Worm (Caenorhabditis elegans) whole organism, young adult: Measurements from ENCODE around the gene Y19D2B.1.

Experiments
- C17E4.6 ChIP-seq: fragments of 200-800 bp; sonication (Bioruptor generic); IDR thresholded peaks from 2 replicates; pipeline ENCODE4 v1.3.6; 2022; ENCODE audit warnings: missing genetic modification reagents, missing genetic modification characterization, missing compliant biosample characterization
- F10E7.11 ChIP-seq: sonication (generic microtip); optimal IDR thresholded peaks from 2 replicates; lab custom pipeline; 2017; ENCODE audit warnings: mild to moderate bottlenecking, missing genetic modification characterization, moderate library complexity, missing compliant biosample characterization
- F22D6.2 ChIP-seq: sonication (generic microtip); optimal IDR thresholded peaks from 2 replicates; lab custom pipeline; 2016; ENCODE audit warnings: mild to moderate bottlenecking, missing genetic modification characterization, missing compliant biosample characterization
- F23B12.7 ChIP-seq: sonication (generic microtip); optimal IDR thresholded peaks from 2 replicates; lab custom pipeline; 2017; ENCODE audit warnings: missing genetic modification characterization, mild to moderate bottlenecking, missing compliant biosample characterization, antibody characterized with exemption, moderate library complexity; ENCODE audit not compliant: insufficient read depth
- F33H1.4 ChIP-seq: fragments of 200-800 bp; sonication (Bioruptor generic); IDR thresholded peaks from 2 replicates; pipeline ENCODE4 v1.3.6; 2022; ENCODE audit warnings: missing genetic modification reagents, missing genetic modification characterization, missing compliant biosample characterization
- F37B4.10 ChIP-seq: fragments of 200-800 bp; sonication (Bioruptor generic); IDR thresholded peaks from 2 replicates; pipeline ENCODE4 v1.3.6; 2022; ENCODE audit warnings: missing genetic modification characterization, missing compliant biosample characterization
- F49E8.2 ChIP-seq: sonication (generic microtip); optimal IDR thresholded peaks from 3 replicates; lab custom pipeline; 2017; ENCODE audit warnings: missing genetic modification characterization, mild to moderate bottlenecking, missing compliant biosample characterization, antibody characterized with exemption, moderate library complexity; ENCODE audit not compliant: insufficient read depth
- F55B11.4 ChIP-seq: sonication (generic microtip); optimal IDR thresholded peaks from 2 replicates; lab custom pipeline; 2016; ENCODE audit warnings: missing compliant biosample characterization, missing genetic modification characterization, borderline replicate concordance; ENCODE audit not compliant: insufficient read depth
- F57C9.4 ChIP-seq: sonication (generic microtip); optimal IDR thresholded peaks from 2 replicates; lab custom pipeline; 2017; ENCODE audit warnings: mild to moderate bottlenecking, missing genetic modification characterization, missing compliant biosample characterization
- T26A5.8 ChIP-seq: sonication (generic microtip); optimal IDR thresholded peaks from 2 replicates; lab custom pipeline; 2016; ENCODE audit warnings: missing genetic modification characterization, missing compliant biosample characterization
- Y79H2A.3 ChIP-seq: fragments of 200-800 bp; sonication (Bioruptor generic); conservative IDR thresholded peaks from 2 replicates; pipeline ENCODE4 v1.3.6; 2022; ENCODE audit warnings: missing genetic modification reagents, missing genetic modification characterization, missing compliant biosample characterization
- akir-1 ChIP-seq: fragments of 200-800 bp; sonication (Bioruptor generic); optimal IDR thresholded peaks from 2 replicates; lab custom pipeline; 2018; ENCODE audit warnings: mild to moderate bottlenecking, missing genetic modification characterization, moderate library complexity, missing compliant biosample characterization
- attf-3 ChIP-seq: fragments of 200-800 bp; sonication (Bioruptor generic); conservative IDR thresholded peaks from 2 replicates; pipeline ENCODE4 v1.3.6; 2022; ENCODE audit warnings: missing genetic modification reagents, missing genetic modification characterization, missing compliant biosample characterization
- attf-5 ChIP-seq: fragments of 200-800 bp; sonication (Bioruptor generic); optimal IDR thresholded peaks from 2 replicates; lab custom pipeline; 2018; ENCODE audit warnings: mild to moderate bottlenecking, missing genetic modification characterization, missing compliant biosample characterization
- ceh-100 ChIP-seq: fragments of 200-800 bp; sonication (Bioruptor generic); IDR thresholded peaks from 2 replicates; pipeline ENCODE4 v1.3.6; 2022; ENCODE audit warnings: missing genetic modification reagents, missing genetic modification characterization, missing compliant biosample characterization
- ceh-40 ChIP-seq: fragments of 200-800 bp; sonication (Bioruptor generic); IDR thresholded peaks from 2 replicates; pipeline ENCODE4 v1.3.6; 2022; ENCODE audit warnings: missing genetic modification characterization, missing compliant biosample characterization
- ceh-58 ChIP-seq: fragments of 200-800 bp; sonication (Bioruptor generic); IDR thresholded peaks from 2 replicates; pipeline ENCODE4 v1.3.6; 2022; ENCODE audit warnings: missing genetic modification characterization, missing compliant biosample characterization
- ceh-91 ChIP-seq: fragments of 200-800 bp; sonication (Bioruptor generic); IDR thresholded peaks from 2 replicates; pipeline ENCODE4 v1.3.6; 2022; ENCODE audit warnings: missing genetic modification reagents, missing genetic modification characterization, missing compliant biosample characterization
- dpl-1 ChIP-seq: fragments of 150-350 bp; optimal IDR thresholded peaks from 2 replicates; lab custom pipeline; 2014; ENCODE audit warnings: missing biosample characterization, missing genetic modification reagents, missing genetic modification characterization
- egl-44 ChIP-seq: fragments of 200-800 bp; sonication (Bioruptor generic); IDR thresholded peaks from 2 replicates; pipeline ENCODE4 v1.3.6; 2022; ENCODE audit warnings: missing genetic modification reagents, missing genetic modification characterization, missing compliant biosample characterization
- him-1 ChIP-seq: sonication (generic microtip); optimal IDR thresholded peaks from 2 replicates; lab custom pipeline; 2016; ENCODE audit warnings: missing genotype, missing genetic modification reagents, missing genetic modification characterization, missing compliant biosample characterization
- let-607 ChIP-seq, 2 experiments: fragments of 200-800 bp in 1 of 2; sonication (Bioruptor generic) in 1 of 2; sonication (generic microtip) in 1 of 2; optimal IDR thresholded peaks; 2 replicates each; lab custom pipeline; 2016 to 2018; ENCODE audit warnings: mild to moderate bottlenecking in 2 of 2, missing compliant biosample characterization in 2 of 2, missing genetic modification characterization in 2 of 2, moderate library complexity in 2 of 2, missing genotype in 1 of 2
- lin-40 ChIP-seq: sonication (generic microtip); optimal IDR thresholded peaks from 2 replicates; lab custom pipeline; 2016; ENCODE audit warnings: missing genetic modification characterization, mild to moderate bottlenecking, missing compliant biosample characterization, missing genotype, missing genetic modification reagents
- lsl-1 ChIP-seq: fragments of 200-800 bp; sonication (Bioruptor generic); optimal IDR thresholded peaks from 2 replicates; lab custom pipeline; 2018; ENCODE audit warnings: mild to moderate bottlenecking, missing genetic modification characterization, moderate library complexity, missing compliant biosample characterization
- madf-3 ChIP-seq: fragments of 200-800 bp; sonication (Bioruptor generic); IDR thresholded peaks from 2 replicates; pipeline ENCODE4 v1.3.6; 2022; ENCODE audit warnings: missing genetic modification reagents, missing genetic modification characterization, missing compliant biosample characterization
- mcd-1 ChIP-seq: fragments of 200-800 bp; sonication (Bioruptor generic); IDR thresholded peaks from 2 replicates; pipeline ENCODE4 v1.3.6; 2022; ENCODE audit warnings: missing genetic modification reagents, missing genetic modification characterization, missing compliant biosample characterization
- nfya-1 ChIP-seq: sonication (generic microtip); optimal IDR thresholded peaks from 2 replicates; lab custom pipeline; 2017; ENCODE audit warnings: antibody characterized with exemption, missing compliant biosample characterization, missing genetic modification characterization, borderline replicate concordance; ENCODE audit not compliant: insufficient read depth
- nfya-2 ChIP-seq: fragments of 200-800 bp; sonication (Bioruptor generic); IDR thresholded peaks from 2 replicates; pipeline ENCODE4 v1.3.6; 2022; ENCODE audit warnings: missing genetic modification reagents, missing genetic modification characterization, missing compliant biosample characterization
- nfyb-1 ChIP-seq: fragments of 200-800 bp; sonication (Bioruptor generic); IDR thresholded peaks from 2 replicates; pipeline ENCODE4 v1.3.6; 2022; ENCODE audit warnings: missing genetic modification reagents, missing genetic modification characterization, missing compliant biosample characterization
- nhr-80 ChIP-seq: sonication (generic microtip); optimal IDR thresholded peaks from 2 replicates; lab custom pipeline; 2016; ENCODE audit warnings: missing genetic modification characterization, missing compliant biosample characterization
- pha-4 ChIP-seq: fragments of 150-350 bp; sonication (generic microtip); optimal IDR thresholded peaks from 2 replicates; lab custom pipeline; 2014; ENCODE audit warnings: missing biosample characterization, missing genetic modification reagents, missing genetic modification characterization
- rcor-1 ChIP-seq: fragments of 200-800 bp; sonication (Bioruptor generic); IDR thresholded peaks from 2 replicates; pipeline ENCODE4 v1.3.6; 2022; ENCODE audit warnings: missing genetic modification reagents, missing genetic modification characterization, missing compliant biosample characterization
- rec-8 ChIP-seq, 2 experiments: sonication (generic microtip); optimal IDR thresholded peaks; 2 replicates each; lab custom pipeline; 2016; ENCODE audit warnings: mild to moderate bottlenecking in 2 of 2, missing genetic modification characterization in 2 of 2, missing genetic modification reagents in 2 of 2, missing genotype in 2 of 2, missing biosample characterization in 1 of 2, missing compliant biosample characterization in 1 of 2, moderate library complexity in 1 of 2
- rpc-1 ChIP-seq, 2 experiments: fragments of 150-350 bp in 1 of 2; sonication (generic microtip) in 1 of 2; optimal IDR thresholded peaks; 2 replicates each; lab custom pipeline; 2014 to 2018; ENCODE audit warnings: missing biosample characterization in 1 of 2, missing genetic modification characterization in 1 of 2, missing genetic modification reagents in 1 of 2, missing genotype in 1 of 2
- sea-2 ChIP-seq: fragments of 200-800 bp; sonication (Bioruptor generic); IDR thresholded peaks from 2 replicates; pipeline ENCODE4 v1.3.6; 2022; ENCODE audit warnings: missing genetic modification characterization, missing compliant biosample characterization
- snpc-3.4 ChIP-seq: sonication (generic microtip); optimal IDR thresholded peaks from 2 replicates; lab custom pipeline; 2017; ENCODE audit warnings: missing genetic modification characterization, mild to moderate bottlenecking, missing compliant biosample characterization, antibody characterized with exemption, moderate library complexity, missing genotype, missing genetic modification reagents
- tbp1 ChIP-seq: fragments of 200-800 bp; sonication (Bioruptor generic); optimal IDR thresholded peaks from 2 replicates; lab custom pipeline; 2018; ENCODE audit warnings: mild to moderate bottlenecking, missing genetic modification characterization, missing compliant biosample characterization
- zfh-2 ChIP-seq: fragments of 200-800 bp; sonication (Bioruptor generic); conservative IDR thresholded peaks from 2 replicates; pipeline ENCODE4 v1.3.6; 2022; ENCODE audit warnings: missing genetic modification reagents, missing genetic modification characterization, missing compliant biosample characterization
- zim-3 ChIP-seq: sonication (generic microtip); optimal IDR thresholded peaks from 2 replicates; lab custom pipeline; 2017; ENCODE audit warnings: mild to moderate bottlenecking, missing genetic modification characterization, moderate library complexity, missing compliant biosample characterization
- ztf-18 ChIP-seq: sonication (generic microtip); optimal IDR thresholded peaks from 2 replicates; lab custom pipeline; 2016; ENCODE audit warnings: missing genotype, mild to moderate bottlenecking, missing genetic modification characterization, missing compliant biosample characterization
- ztf-26 ChIP-seq: sonication (generic microtip); optimal IDR thresholded peaks from 2 replicates; lab custom pipeline; 2017; ENCODE audit warnings: missing genetic modification characterization, missing compliant biosample characterization
- ztf-6 ChIP-seq: fragments of 200-800 bp; sonication (Bioruptor generic); IDR thresholded peaks from 2 replicates; pipeline ENCODE4 v1.3.6; 2022; ENCODE audit warnings: missing genetic modification reagents, missing genetic modification characterization, missing compliant biosample characterization

Gene Y19D2B.1

DNA sequence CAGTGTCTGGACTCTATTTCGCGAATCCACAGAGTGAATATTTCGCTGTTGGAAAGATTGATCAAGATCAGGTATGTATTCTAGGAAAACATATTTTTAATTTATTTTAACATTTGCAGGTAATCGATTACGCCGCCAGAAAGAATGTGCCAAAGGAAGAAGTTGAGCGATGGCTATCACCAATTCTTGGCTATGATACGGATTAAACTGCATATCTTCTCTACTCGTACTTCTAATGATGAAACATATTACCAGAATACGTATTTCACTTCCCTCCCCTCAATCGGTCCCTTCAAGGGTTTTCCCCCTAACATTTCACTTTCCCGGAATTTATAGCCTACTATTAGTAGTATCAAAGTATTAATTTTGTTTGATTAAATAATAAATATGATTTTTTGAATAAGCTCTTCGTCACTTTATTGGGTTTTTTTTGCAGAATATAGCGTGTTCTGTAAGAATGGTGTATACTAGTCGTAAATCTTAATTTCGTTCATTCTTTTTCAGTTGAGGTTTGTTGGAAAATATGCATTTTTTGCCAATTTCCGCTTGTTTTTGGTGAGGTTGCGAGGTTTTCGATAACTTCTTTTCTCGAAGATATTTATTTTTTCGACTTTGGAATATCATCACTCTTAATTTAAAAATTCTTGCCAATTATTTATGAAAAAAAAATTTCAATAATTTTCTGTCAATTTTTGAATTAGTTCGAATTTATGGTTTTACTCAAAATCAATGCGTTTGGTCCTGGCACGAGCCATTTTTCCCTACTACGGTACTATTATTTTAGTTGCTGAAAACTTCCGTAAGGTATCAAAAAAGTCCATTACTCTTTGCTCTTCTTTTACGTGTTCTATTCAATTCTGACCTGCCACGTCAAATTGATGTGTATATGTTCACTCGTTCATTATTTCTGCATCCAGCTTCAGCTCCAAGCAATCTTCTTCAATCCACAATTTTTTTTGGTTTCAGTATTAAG is 8.2 kb upstream of the Y19D2B.1 start (continued):
- TF ChIP-seq him-1, result peak; percentile 22
- TF ChIP-seq, all 124 proteins: peak for 8

ce11 chrII:10925804-10926570 is 3.2 kb upstream of the Y19D2B.1 start, which contains the start of gene metr-1:
Gene metr-1, plus strand, starts transcription at chrII:10926561.
- TF ChIP-seq attf-5 (GFP tag; lab: Kevin White, UChicago) (no peak), ztf-6 (GFP tag; lab: Robert Waterston, UW) (no peak), ztf-26 (no peak), F23B12.7 (tag; lab: Kevin White, UChicago) (no peak), attf-3 (GFP tag; lab: Robert Waterston, UW) (no peak), zfh-2 (GFP tag; lab: Robert Waterston, UW) (no peak), pha-4 (tag; lab: Kevin White, UChicago) (no peak), ceh-91 (GFP tag; lab: Robert Waterston, UW) (peak; percentile 31; the same call in 1 of the 2 replicates), F22D6.2 (tag; lab: Kevin White, UChicago) (no peak), C17E4.6 (GFP tag; lab: Robert Waterston, UW) (no peak), lin-40 (tag; lab: Kevin White, UChicago) (no peak), F49E8.2 (tag; lab: Kevin White, UChicago) (no peak), madf-3 (GFP tag; lab: Robert Waterston, UW) (no peak), ceh-100 (GFP tag; lab: Robert Waterston, UW) (no peak), ceh-58 (GFP tag; lab: Robert Waterston, UW) (no peak), akir-1 (GFP tag; lab: Kevin White, UChicago) (no peak), F57C9.4 (no peak), ceh-40 (no peak), nhr-80 (tag; lab: Kevin White, UChicago) (peak; percentile 9), snpc-3.4 (tag; lab: Kevin White, UChicago) (no peak), ztf-18 (tag; lab: Kevin White, UChicago) (no peak), rpc-1 (optimal IDR thresholded peaks at IDR 0.05; lab: Kevin White, UChicago) (no peak), rpc-1 (tag; optimal IDR thresholded peaks at IDR 0.05; lab: Kevin White, UChicago) (no peak), Y79H2A.3 (GFP tag; lab: Robert Waterston, UW) (no peak), F55B11.4 (tag; lab: Kevin White, UChicago) (no peak), rcor-1 (no peak), egl-44 (GFP tag; lab: Robert Waterston, UW) (no peak), T26A5.8 (tag; lab: Kevin White, UChicago) (no peak), nfya-2 (no peak), nfya-1 (tag; lab: Kevin White, UChicago) (no peak), mcd-1 (peak; percentile 49; the same call in 1 of the 2 replicates), F37B4.10 (GFP tag; lab: Robert Waterston, UW) (no peak), zim-3 (tag; lab: Kevin White, UChicago) (no peak), sea-2 (GFP tag; lab: Robert Waterston, UW) (no peak), rec-8 (tag; optimal IDR thresholded peaks at IDR 0.05; lab: Kevin White, UChicago) (peak in 1 of 2 experiments; percentile 18), lsl-1 (GFP tag; lab: Kevin White, UChicago) (peak; percentile 41), F10E7.11 (tag; lab: Kevin White, UChicago) (no peak), F33H1.4 (peak; percentile 53), nfyb-1 (GFP tag; lab: Robert Waterston, UW) (no peak), tbp1 (no peak), let-607 (tag; optimal IDR thresholded peaks at IDR 0.05; lab: Kevin White, UChicago) (no peak), dpl-1 (GFP tag; lab: Kevin White, UChicago) (peak; percentile 66)
